Worm (Caenorhabditis elegans): ENCODE measurements around the gene K10C9.1.

Gene K10C9.1

DNA sequence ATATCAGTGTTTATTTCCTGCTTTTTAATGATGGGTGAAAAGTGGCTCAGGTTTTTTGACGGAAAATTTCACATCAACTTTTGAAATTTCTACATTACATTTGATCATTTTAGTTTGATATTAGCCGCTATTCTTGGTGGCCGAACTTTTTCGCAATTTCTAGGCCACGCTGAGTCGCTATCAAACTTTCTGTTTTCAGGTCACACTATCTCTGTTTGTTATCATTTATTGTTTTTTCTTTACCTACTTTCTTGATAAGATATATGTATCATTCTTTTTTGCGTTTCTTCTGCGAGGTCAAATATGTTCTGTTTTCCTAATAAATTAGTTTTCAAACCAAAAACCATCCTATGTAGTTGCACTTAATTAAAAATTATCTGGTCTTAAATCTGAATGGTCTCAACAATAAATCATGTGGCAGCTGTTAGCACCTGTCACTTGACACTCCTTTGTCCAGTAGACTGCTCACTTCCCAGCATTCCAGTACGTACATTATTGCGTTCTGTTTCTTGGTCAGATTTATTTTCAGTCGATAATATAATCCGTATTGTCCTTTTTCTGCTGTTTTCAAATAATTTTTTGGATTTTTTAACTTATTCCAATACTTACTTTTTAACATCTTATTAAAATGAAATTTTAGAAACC lies 14.7 kb upstream of the K10C9.1 start:
- TF ChIP-seq ref-1 (GFP tag; conservative IDR thresholded peaks at IDR 0.05), result no peak
- TF ChIP-seq T22C8.4 (GFP tag; IDR thresholded peaks at IDR 0.05), result no peak
- TF ChIP-seq flt-1 (GFP tag; IDR thresholded peaks at IDR 0.05), result no peak
- no peak for TF ChIP-seq med-1 (GFP tag; optimal IDR thresholded peaks at IDR 0.05; ENCODE audit: insufficient read depth)
- TF ChIP-seq cog-1 (tag; optimal IDR thresholded peaks at IDR 0.05), result no peak

DNA sequence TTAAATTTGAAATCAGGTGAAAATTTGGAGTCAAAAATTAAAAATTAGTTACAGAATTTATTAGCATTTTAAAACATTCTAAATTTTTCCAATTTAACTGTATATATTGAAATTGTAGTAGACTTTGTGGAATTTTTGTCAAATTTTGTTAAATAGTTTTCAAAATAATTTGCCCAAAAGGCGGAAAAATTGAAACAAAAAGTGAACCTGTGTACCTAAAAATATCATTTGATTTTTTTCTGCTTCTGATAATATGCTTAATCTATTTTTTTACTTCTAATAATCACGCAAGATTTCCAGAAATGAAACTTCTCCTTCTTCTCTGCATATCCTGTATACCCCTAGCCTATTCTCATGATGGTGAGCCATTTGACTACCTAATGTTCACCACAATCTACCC lies 13.8 kb upstream of the K10C9.1 start, which contains the start of gene rnst-2:
Gene rnst-2, plus strand, starts transcription at position 301 of the 400 bp plus-strand sequence.
- no peak for TF ChIP-seq ztf-29 (GFP tag; IDR thresholded peaks at IDR 0.05)
- no peak for TF ChIP-seq ref-1 (GFP tag; conservative IDR thresholded peaks at IDR 0.05)
- TF ChIP-seq klf-2 (GFP tag; conservative IDR thresholded peaks at IDR 0.05), result no peak
- TF ChIP-seq ztf-23 (GFP tag; IDR thresholded peaks at IDR 0.05), result no peak
- TF ChIP-seq cog-1 (tag; optimal IDR thresholded peaks at IDR 0.05), result no peak
- no peak for TF ChIP-seq flt-1 (GFP tag; IDR thresholded peaks at IDR 0.05)
- no peak for TF ChIP-seq med-1 (GFP tag; optimal IDR thresholded peaks at IDR 0.05; ENCODE audit: insufficient read depth)
- no peak for TF ChIP-seq tab-1 (GFP tag; IDR thresholded peaks at IDR 0.05)
- no peak for TF ChIP-seq T22C8.4 (GFP tag; IDR thresholded peaks at IDR 0.05)

DNA sequence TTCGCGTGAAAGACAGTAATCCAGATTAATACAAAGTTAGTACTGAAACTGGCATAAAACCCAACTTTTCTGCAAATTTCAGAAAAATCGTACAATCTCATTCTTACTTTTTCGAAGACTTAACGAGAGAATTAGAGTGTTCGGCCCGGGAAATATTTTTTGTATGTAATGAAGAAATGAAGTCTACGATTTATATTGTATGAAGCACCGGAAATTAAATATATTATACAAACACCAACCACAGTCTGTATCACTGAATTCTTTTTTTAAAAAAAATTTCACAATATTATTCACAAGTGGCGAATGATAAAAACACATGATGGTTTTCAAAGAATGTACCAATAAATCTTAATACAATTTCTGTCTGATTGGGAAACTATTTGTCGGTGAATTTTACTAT lies 10.6 kb upstream of the K10C9.1 start, which contains the start of gene str-67:
Gene str-67, minus strand, starts transcription at position 101 of the 400 bp plus-strand sequence.
- TF ChIP-seq ztf-23 (GFP tag; IDR thresholded peaks at IDR 0.05) (no peak), med-1 (GFP tag; optimal IDR thresholded peaks at IDR 0.05; ENCODE audit: insufficient read depth) (no peak), cog-1 (tag; optimal IDR thresholded peaks at IDR 0.05) (no peak), ref-1 (GFP tag; conservative IDR thresholded peaks at IDR 0.05) (no peak), klf-2 (GFP tag; conservative IDR thresholded peaks at IDR 0.05) (no peak), T22C8.4 (GFP tag; IDR thresholded peaks at IDR 0.05) (no peak), flt-1 (GFP tag; IDR thresholded peaks at IDR 0.05) (no peak), tab-1 (GFP tag; IDR thresholded peaks at IDR 0.05) (no peak), ztf-29 (GFP tag; IDR thresholded peaks at IDR 0.05) (no peak)

DNA sequence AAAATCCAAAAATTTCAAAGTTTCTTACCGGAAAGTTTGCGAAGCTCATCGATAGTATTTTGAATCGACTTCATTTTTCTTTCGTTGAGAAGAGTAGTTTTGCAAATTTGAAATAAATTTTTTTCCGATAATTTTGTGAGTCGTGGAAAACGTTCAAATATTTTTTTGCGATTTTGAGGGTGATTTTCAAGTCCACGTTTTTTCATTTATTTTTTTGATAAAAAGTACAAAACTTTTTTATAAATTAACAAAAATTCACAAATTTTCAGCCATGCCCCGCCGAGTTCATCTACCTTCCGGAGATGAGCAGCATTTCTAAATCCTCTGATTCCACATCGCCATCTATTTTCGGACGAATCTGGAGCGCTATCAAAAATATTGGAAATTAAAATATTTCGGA lies 7.6 kb upstream of the K10C9.1 start, which contains the start of gene K10C9.7:
Gene K10C9.7, minus strand, starts transcription at position 101 of the 400 bp plus-strand sequence.
- TF ChIP-seq med-1 (GFP tag; optimal IDR thresholded peaks at IDR 0.05; ENCODE audit: insufficient read depth), result no peak
- no peak for TF ChIP-seq cog-1 (tag; optimal IDR thresholded peaks at IDR 0.05)
- TF ChIP-seq ztf-23 (GFP tag; IDR thresholded peaks at IDR 0.05), result no peak
- no peak for TF ChIP-seq klf-2 (GFP tag; conservative IDR thresholded peaks at IDR 0.05)
- no peak for TF ChIP-seq T22C8.4 (GFP tag; IDR thresholded peaks at IDR 0.05)
- no peak for TF ChIP-seq flt-1 (GFP tag; IDR thresholded peaks at IDR 0.05)
- no peak for TF ChIP-seq ztf-29 (GFP tag; IDR thresholded peaks at IDR 0.05)
- no peak for TF ChIP-seq ref-1 (GFP tag; conservative IDR thresholded peaks at IDR 0.05)
- TF ChIP-seq tab-1 (GFP tag; IDR thresholded peaks at IDR 0.05), result no peak

DNA sequence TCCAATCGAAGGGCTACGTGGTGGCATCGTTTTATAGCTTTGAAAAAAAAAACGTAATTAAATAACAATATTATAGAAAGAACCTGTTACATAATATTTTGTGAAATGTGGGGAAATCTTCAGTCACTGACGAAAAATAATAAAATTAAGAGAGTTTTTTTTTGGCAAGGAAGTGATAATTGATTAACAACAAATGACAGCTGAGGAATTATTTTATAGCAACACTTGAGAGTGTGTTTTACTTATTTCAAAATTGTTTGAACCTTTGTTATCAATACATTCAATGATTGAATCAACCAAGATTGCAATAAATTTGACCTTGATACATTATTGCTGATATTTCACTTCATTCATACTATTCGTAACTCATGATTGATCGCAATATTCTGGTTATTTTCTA lies 9.0 kb downstream of the K10C9.1 start, which contains the start of gene Y50D4B.6:
Gene Y50D4B.6, plus strand, starts transcription at position 301 of the 400 bp plus-strand sequence.
- TF ChIP-seq flt-1 (GFP tag; IDR thresholded peaks at IDR 0.05) (no peak), med-1 (GFP tag; optimal IDR thresholded peaks at IDR 0.05; ENCODE audit: insufficient read depth) (no peak), tab-1 (GFP tag; IDR thresholded peaks at IDR 0.05) (no peak), cog-1 (tag; optimal IDR thresholded peaks at IDR 0.05) (no peak), klf-2 (GFP tag; conservative IDR thresholded peaks at IDR 0.05) (no peak), T22C8.4 (GFP tag; IDR thresholded peaks at IDR 0.05) (no peak), ztf-29 (GFP tag; IDR thresholded peaks at IDR 0.05) (no peak)

DNA sequence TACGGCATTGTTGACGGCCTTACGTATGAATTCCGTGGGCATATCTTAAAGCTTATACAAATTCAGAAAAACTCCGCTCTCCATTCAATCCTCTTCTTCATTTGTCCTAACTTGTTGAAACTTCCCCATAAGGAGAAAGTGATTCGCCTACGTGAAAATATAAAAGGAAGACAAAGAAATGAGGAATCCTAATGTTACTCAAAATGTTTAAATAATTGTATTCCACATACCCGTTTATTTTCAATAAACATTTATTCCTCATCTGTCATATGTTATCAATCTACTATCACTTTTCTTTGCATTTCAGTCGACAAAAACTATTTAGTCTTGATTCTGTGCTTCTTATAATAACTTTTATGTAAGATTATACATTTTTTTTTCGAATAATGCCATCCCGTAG lies 12.9 kb downstream of the K10C9.1 start, which contains the start of gene clec-203:
Gene clec-203, plus strand, starts transcription at position 301 of the 400 bp plus-strand sequence.
- TF ChIP-seq ztf-29 (GFP tag; IDR thresholded peaks at IDR 0.05) (no peak), ztf-23 (GFP tag; IDR thresholded peaks at IDR 0.05) (no peak), ref-1 (GFP tag; conservative IDR thresholded peaks at IDR 0.05) (no peak), klf-2 (GFP tag; conservative IDR thresholded peaks at IDR 0.05) (no peak), tab-1 (GFP tag; IDR thresholded peaks at IDR 0.05) (no peak), cog-1 (tag; optimal IDR thresholded peaks at IDR 0.05) (no peak), flt-1 (GFP tag; IDR thresholded peaks at IDR 0.05) (no peak), T22C8.4 (GFP tag; IDR thresholded peaks at IDR 0.05) (no peak), med-1 (GFP tag; optimal IDR thresholded peaks at IDR 0.05; ENCODE audit: insufficient read depth) (no peak)

DNA sequence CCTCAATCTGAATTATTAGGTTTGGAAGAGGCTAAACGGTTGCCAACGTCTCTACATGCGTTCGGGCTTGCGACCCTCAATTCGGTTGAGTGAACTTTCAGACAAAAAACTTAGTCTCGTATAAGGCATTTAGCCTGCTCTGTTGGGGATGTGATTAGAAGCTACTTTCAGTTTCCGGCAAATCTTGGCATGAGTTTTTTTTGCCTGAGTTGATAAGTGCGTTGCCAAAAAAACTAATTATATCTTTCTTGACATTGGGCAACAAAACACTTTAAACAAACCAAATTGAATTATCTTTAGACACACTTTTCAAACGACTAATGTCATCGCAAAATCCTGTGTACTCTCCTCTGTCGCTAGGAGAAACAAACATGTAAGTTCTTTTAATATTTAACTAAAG lies 17.3 kb downstream of the K10C9.1 start, which contains the start of gene Y50D4B.4:
Gene Y50D4B.4, plus strand, starts transcription at position 301 of the 400 bp plus-strand sequence.
- TF ChIP-seq ref-1 (GFP tag; conservative IDR thresholded peaks at IDR 0.05) (no peak), ztf-23 (GFP tag; IDR thresholded peaks at IDR 0.05) (no peak), med-1 (GFP tag; optimal IDR thresholded peaks at IDR 0.05; ENCODE audit: insufficient read depth) (no peak), tab-1 (GFP tag; IDR thresholded peaks at IDR 0.05) (no peak), cog-1 (tag; optimal IDR thresholded peaks at IDR 0.05) (no peak), flt-1 (GFP tag; IDR thresholded peaks at IDR 0.05) (no peak), ztf-29 (GFP tag; IDR thresholded peaks at IDR 0.05) (no peak), klf-2 (GFP tag; conservative IDR thresholded peaks at IDR 0.05) (no peak), T22C8.4 (GFP tag; IDR thresholded peaks at IDR 0.05) (no peak)

DNA sequence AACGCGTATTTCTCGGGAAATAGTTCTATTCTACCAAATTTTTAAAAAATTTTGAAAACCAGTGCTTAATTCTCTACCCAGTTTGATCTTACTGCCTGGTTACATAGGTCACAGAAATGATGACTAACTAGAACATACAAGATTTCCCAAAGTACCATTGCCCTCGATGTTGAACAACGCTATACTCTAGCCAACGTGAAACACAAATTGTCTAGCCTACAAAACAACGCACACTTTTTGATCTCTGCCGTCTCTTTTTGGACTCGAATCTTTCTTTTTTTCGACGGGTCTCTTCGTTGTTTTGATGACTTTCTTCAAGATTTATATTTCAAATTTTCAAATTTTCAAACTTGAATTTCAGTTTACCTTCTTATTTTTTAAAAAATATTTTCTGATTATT lies 25.2 kb downstream of the K10C9.1 start, which contains the start of gene Y50D4B.2:
Gene Y50D4B.2, plus strand, starts transcription at position 301 of the 400 bp plus-strand sequence.
- no peak for TF ChIP-seq cog-1 (tag; optimal IDR thresholded peaks at IDR 0.05)
- no peak for TF ChIP-seq ref-1 (GFP tag; conservative IDR thresholded peaks at IDR 0.05)
- no peak for TF ChIP-seq flt-1 (GFP tag; IDR thresholded peaks at IDR 0.05)
- TF ChIP-seq klf-2 (GFP tag; conservative IDR thresholded peaks at IDR 0.05), result no peak
- TF ChIP-seq T22C8.4 (GFP tag; IDR thresholded peaks at IDR 0.05), result no peak
- TF ChIP-seq ztf-29 (GFP tag; IDR thresholded peaks at IDR 0.05), result no peak
- no peak for TF ChIP-seq tab-1 (GFP tag; IDR thresholded peaks at IDR 0.05)
- TF ChIP-seq ztf-23 (GFP tag; IDR thresholded peaks at IDR 0.05), result no peak
- no peak for TF ChIP-seq med-1 (GFP tag; optimal IDR thresholded peaks at IDR 0.05; ENCODE audit: insufficient read depth)

DNA sequence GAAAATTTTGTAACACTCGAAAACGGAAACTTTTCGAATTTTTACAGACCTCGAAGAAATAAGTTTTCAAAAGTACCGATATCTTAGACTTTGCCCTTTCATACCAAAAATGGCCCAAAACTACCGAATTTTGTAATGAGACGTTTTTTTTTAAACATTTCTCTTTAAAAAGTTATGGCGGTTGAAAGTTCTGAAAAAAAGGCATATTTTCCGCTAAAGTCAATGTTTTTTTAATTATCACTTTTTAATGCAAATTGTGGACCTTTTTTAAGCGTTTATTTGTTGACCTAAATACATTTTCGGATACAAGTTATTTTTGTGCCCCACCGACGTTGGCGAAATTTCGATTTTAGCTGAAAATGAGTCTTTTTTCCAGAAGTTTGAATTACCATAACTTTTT lies 27.5 kb downstream of the K10C9.1 start:
- TF ChIP-seq tab-1 (GFP tag; IDR thresholded peaks at IDR 0.05), result no peak
- TF ChIP-seq flt-1 (GFP tag; IDR thresholded peaks at IDR 0.05), result no peak
- TF ChIP-seq klf-2 (GFP tag; conservative IDR thresholded peaks at IDR 0.05), result no peak
- TF ChIP-seq cog-1 (tag; optimal IDR thresholded peaks at IDR 0.05), result no peak
- TF ChIP-seq med-1 (GFP tag; optimal IDR thresholded peaks at IDR 0.05; ENCODE audit: insufficient read depth), result no peak
- no peak for TF ChIP-seq ref-1 (GFP tag; conservative IDR thresholded peaks at IDR 0.05)
- TF ChIP-seq T22C8.4 (GFP tag; IDR thresholded peaks at IDR 0.05), result no peak
- TF ChIP-seq ztf-23 (GFP tag; IDR thresholded peaks at IDR 0.05), result no peak

Measured in whole organism, midembryonic.